Worm (Caenorhabditis elegans) whole organism, early embryonic: ENCODE measurements around the gene cbp-1.
A peak's percentile ranks its signal among the peaks of the same experiment; 100 is the strongest.

ENCODE experiments used
- B0310.2 ChIP-seq: sonication (generic microtip); optimal IDR thresholded peaks from 2 replicates; lab custom pipeline; 2016; ENCODE audit warnings: mild to moderate bottlenecking, missing genetic modification characterization, missing compliant biosample characterization
- F13C5.2 ChIP-seq: sonication (generic microtip); optimal IDR thresholded peaks from 2 replicates; lab custom pipeline; 2017; ENCODE audit warnings: mild to moderate bottlenecking, missing genetic modification characterization, inconsistent platforms, missing compliant biosample characterization
- aly-1 ChIP-seq: sonication (generic microtip); optimal IDR thresholded peaks from 2 replicates; lab custom pipeline; 2016; ENCODE audit warnings: missing genetic modification characterization, missing compliant biosample characterization
- ama-1 ChIP-seq: fragments of 150-350 bp; optimal IDR thresholded peaks from 2 replicates; lab custom pipeline; 2014
- ceh-13 ChIP-seq: fragments of 200-800 bp; sonication (Bioruptor generic); optimal IDR thresholded peaks from 2 replicates; lab custom pipeline; 2018; ENCODE audit warnings: mild to moderate bottlenecking, missing genetic modification characterization, missing compliant biosample characterization
- ceh-36 ChIP-seq: sonication (generic microtip); optimal IDR thresholded peaks from 2 replicates; lab custom pipeline; 2016; ENCODE audit warnings: missing genetic modification characterization, inconsistent platforms, missing compliant biosample characterization
- ets-7 ChIP-seq: sonication (generic microtip); optimal IDR thresholded peaks from 2 replicates; lab custom pipeline; 2016; ENCODE audit warnings: missing genotype, missing genetic modification characterization, missing compliant biosample characterization
- flt-1 ChIP-seq: fragments of 200-800 bp; sonication (Bioruptor generic); IDR thresholded peaks from 2 replicates; pipeline ENCODE4 v1.3.6; 2022; ENCODE audit warnings: missing genetic modification characterization, missing compliant biosample characterization
- hmbx-1 ChIP-seq: sonication (generic microtip); optimal IDR thresholded peaks from 2 replicates; lab custom pipeline; 2016; ENCODE audit warnings: mild to moderate bottlenecking, missing genetic modification characterization, missing compliant biosample characterization
- hmg-4 ChIP-seq: fragments of 200-800 bp; sonication (Bioruptor generic); optimal IDR thresholded peaks from 2 replicates; lab custom pipeline; 2018; ENCODE audit warnings: mild to moderate bottlenecking, missing genetic modification characterization, missing compliant biosample characterization
- hnd-1 ChIP-seq: sonication (generic microtip); optimal IDR thresholded peaks from 2 replicates; lab custom pipeline; 2016; ENCODE audit warnings: missing genetic modification characterization, missing compliant biosample characterization
- pes-1 ChIP-seq: fragments of 200-800 bp; sonication (Bioruptor generic); IDR thresholded peaks from 2 replicates; pipeline ENCODE4 v1.3.6; 2022; ENCODE audit warnings: missing genetic modification reagents, missing genetic modification characterization, missing compliant biosample characterization
- scrt-1 ChIP-seq: fragments of 200-800 bp; sonication (Bioruptor generic); IDR thresholded peaks from 2 replicates; pipeline ENCODE4 v1.3.6; 2022; ENCODE audit warnings: missing genetic modification characterization, missing compliant biosample characterization
- sea-1 ChIP-seq: fragments of 200-800 bp; sonication (Bioruptor generic); conservative IDR thresholded peaks from 2 replicates; pipeline ENCODE4 v1.3.6; 2022; ENCODE audit warnings: missing genetic modification characterization, missing compliant biosample characterization
- tbx-11 ChIP-seq: fragments of 200-800 bp; sonication (Bioruptor generic); IDR thresholded peaks from 2 replicates; pipeline ENCODE4 v1.3.6; 2022; ENCODE audit warnings: missing genetic modification characterization, missing compliant biosample characterization
- tbx-37 ChIP-seq: fragments of 200-800 bp; sonication (Bioruptor generic); conservative IDR thresholded peaks from 2 replicates; pipeline ENCODE4 v1.3.6; 2022; ENCODE audit warnings: missing genetic modification reagents, missing genetic modification characterization, missing compliant biosample characterization
- tra-4 ChIP-seq: sonication (generic microtip); optimal IDR thresholded peaks from 2 replicates; lab custom pipeline; 2017; ENCODE audit warnings: missing genetic modification characterization, missing compliant biosample characterization

The cbp-1 gene

DNA sequence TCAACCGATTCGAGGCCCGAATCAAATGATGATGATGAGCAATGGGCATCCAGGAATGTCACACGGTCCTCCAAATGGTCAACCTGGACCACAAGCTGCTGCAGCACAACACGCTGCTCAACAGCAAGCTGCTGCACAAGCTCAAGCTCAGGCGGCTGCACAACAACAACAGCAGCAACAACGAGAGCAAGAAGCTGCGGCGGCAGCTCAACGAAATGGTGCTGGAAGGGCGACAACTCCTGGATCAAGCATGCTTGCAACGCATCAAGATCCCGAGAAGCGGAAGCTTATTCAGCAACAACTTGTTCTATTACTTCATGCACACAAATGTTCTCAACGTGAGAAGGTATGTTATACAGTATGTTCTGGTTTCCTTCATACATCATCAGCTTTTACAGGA lies 1.7 kb downstream of the cbp-1 start:
- TF ChIP-seq ceh-36 (tag; lab: Kevin White, UChicago) (no peak), B0310.2 (tag; lab: Kevin White, UChicago) (no peak), tbx-11 (GFP tag; lab: Robert Waterston, UW) (no peak), hmg-4 (GFP tag; lab: Kevin White, UChicago) (no peak), hnd-1 (no peak), flt-1 (GFP tag; lab: Robert Waterston, UW) (no peak), ama-1 (no peak), scrt-1 (GFP tag; lab: Robert Waterston, UW) (no peak), ets-7 (tag; lab: Kevin White, UChicago) (no peak), sea-1 (no peak), F13C5.2 (no peak), aly-1 (tag; lab: Kevin White, UChicago) (no peak)

DNA sequence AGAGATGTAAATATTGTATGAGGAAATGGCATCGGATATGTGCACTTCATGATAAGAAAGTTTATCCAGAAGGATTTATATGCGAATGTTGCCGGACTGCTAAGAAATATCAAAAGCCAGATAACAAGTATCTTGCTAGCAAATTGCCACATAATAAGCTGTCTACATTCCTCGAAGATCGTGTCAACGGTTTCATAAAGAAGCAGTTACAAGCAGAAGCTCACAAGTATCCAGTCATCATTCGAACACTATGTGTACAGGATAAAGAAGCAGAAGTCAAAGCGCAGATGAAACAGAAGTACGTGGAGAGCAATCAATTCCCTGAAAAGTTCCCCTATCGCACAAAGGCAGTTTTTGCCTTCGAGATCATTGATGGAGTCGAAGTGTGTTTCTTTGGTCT lies 4.3 kb downstream of the cbp-1 start:
- TF ChIP-seq ama-1 (peak; percentile 68), hmg-4 (GFP tag; lab: Kevin White, UChicago) (no peak)

DNA sequence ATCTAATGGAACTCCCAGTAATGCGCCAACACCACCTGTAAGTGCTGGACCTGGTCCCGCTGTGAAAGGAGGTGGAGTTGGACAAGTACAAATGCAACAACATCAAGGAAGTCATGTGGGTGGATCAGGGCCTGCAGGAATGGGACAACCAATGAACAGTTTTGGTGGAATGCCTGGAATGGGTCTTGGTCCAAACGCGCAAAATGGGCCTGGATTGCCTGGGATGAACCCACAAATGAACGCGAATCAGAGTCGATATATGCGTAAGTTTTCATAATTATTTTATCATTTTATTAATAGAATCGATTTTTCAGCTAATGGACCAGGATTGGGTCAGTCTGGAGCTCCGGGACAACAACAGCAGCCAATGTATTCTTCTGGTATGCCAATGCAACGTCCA lies 6.1 kb downstream of the cbp-1 start:
- TF ChIP-seq scrt-1 (GFP tag; lab: Robert Waterston, UW) (no peak), ceh-13 (GFP tag; lab: Kevin White, UChicago) (no peak), hmbx-1 (no peak), tbx-11 (GFP tag; lab: Robert Waterston, UW) (no peak), tbx-37 (GFP tag; lab: Robert Waterston, UW) (no peak), hnd-1 (no peak), pes-1 (GFP tag; lab: Robert Waterston, UW) (no peak), B0310.2 (tag; lab: Kevin White, UChicago) (no peak), tra-4 (tag; lab: Kevin White, UChicago) (no peak), flt-1 (GFP tag; lab: Robert Waterston, UW) (no peak), ceh-36 (tag; lab: Kevin White, UChicago) (no peak), F13C5.2 (no peak), hmg-4 (GFP tag; lab: Kevin White, UChicago) (no peak), ama-1 (no peak), aly-1 (tag; lab: Kevin White, UChicago) (no peak), sea-1 (no peak), ets-7 (tag; lab: Kevin White, UChicago) (no peak)

DNA sequence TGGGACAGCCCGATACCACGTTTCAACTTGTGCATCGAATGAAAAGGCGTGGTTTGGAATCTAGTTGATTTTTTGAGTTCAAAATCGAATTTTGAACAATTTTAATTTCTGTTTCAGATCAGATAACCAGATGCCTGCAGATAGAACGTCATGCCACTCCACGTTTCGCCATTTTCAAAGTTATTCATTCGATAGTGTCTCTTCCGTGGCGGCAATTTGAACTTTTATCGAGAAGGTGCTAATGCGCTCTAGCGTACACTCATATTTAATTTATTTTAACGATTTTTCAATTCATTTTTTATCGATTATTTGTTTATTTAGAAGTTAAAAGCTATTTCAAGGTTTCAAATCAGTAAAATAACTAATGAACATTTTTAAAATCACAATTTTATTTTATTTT lies 9.6 kb downstream of the cbp-1 start:
- TF ChIP-seq aly-1 (tag; lab: Kevin White, UChicago) (no peak), ets-7 (tag; lab: Kevin White, UChicago) (no peak), F13C5.2 (no peak), sea-1 (no peak), ama-1 (no peak), tra-4 (tag; lab: Kevin White, UChicago) (no peak), ceh-36 (tag; lab: Kevin White, UChicago) (no peak), tbx-37 (GFP tag; lab: Robert Waterston, UW) (no peak), tbx-11 (GFP tag; lab: Robert Waterston, UW) (no peak)

DNA sequence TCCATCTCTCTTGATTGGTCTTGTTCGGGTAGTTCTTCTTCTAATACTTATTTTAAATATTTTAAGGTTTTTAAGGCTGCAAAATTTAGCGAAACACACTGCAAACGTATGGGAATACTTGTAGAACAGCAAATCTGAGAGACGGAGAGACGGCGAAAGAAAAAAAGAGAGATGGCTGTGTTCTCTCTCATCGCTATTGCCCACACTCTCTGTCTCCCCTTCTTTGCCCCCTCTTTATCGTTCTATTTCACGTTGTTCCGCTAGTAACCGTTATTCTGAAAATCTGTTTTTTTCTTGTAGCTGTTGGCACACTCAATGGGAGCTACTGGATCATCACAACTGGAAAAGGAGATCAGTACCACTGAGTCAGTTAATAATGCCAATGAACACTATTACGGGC lies 10.0 kb downstream of the cbp-1 start, which contains the start of gene usp-46:
Gene usp-46 (plus strand): TSS at position 301 of the 400 bp plus-strand sequence.
- TF ChIP-seq ceh-13 (GFP tag; lab: Kevin White, UChicago) (no peak), tbx-37 (GFP tag; lab: Robert Waterston, UW) (no peak), hnd-1 (no peak), hmg-4 (GFP tag; lab: Kevin White, UChicago) (no peak), B0310.2 (tag; lab: Kevin White, UChicago) (no peak), tbx-11 (GFP tag; lab: Robert Waterston, UW) (no peak), F13C5.2 (no peak), flt-1 (GFP tag; lab: Robert Waterston, UW) (no peak)

DNA sequence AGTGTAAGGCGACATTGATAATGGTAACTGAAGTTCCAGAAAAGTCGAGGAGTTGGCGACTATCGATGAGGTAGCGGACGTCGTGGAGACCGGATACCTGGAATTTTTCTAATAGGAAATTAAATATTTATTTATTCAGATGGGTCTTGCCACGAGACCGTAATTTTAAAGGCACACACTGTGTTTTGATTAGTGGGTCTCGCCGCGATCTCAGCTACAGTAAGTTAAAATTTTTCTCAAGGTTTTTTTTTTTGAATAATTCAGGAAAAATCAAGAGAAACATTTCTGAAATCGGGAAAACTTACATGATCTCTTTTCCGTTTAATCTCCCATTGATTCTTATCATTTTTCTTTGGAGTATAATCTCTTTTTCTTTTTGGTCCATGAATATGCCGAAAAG lies 12.8 kb downstream of the cbp-1 start:
- TF ChIP-seq flt-1 (GFP tag; lab: Robert Waterston, UW), result no peak
- TF ChIP-seq ceh-13 (GFP tag; lab: Kevin White, UChicago), result no peak
- no peak for TF ChIP-seq ets-7 (tag; lab: Kevin White, UChicago)
- no peak for TF ChIP-seq tra-4 (tag; lab: Kevin White, UChicago)
- no peak for TF ChIP-seq ama-1
- no peak for TF ChIP-seq scrt-1 (GFP tag; lab: Robert Waterston, UW)
- no peak for TF ChIP-seq sea-1
- TF ChIP-seq hmbx-1, result no peak
- no peak for TF ChIP-seq hnd-1
- TF ChIP-seq F13C5.2, result no peak
- no peak for TF ChIP-seq tbx-37 (GFP tag; lab: Robert Waterston, UW)
- no peak for TF ChIP-seq hmg-4 (GFP tag; lab: Kevin White, UChicago)
- no peak for TF ChIP-seq pes-1 (GFP tag; lab: Robert Waterston, UW)
- TF ChIP-seq ceh-36 (tag; lab: Kevin White, UChicago), result no peak
- no peak for TF ChIP-seq B0310.2 (tag; lab: Kevin White, UChicago)
- TF ChIP-seq aly-1 (tag; lab: Kevin White, UChicago), result no peak
- no peak for TF ChIP-seq tbx-11 (GFP tag; lab: Robert Waterston, UW)

DNA sequence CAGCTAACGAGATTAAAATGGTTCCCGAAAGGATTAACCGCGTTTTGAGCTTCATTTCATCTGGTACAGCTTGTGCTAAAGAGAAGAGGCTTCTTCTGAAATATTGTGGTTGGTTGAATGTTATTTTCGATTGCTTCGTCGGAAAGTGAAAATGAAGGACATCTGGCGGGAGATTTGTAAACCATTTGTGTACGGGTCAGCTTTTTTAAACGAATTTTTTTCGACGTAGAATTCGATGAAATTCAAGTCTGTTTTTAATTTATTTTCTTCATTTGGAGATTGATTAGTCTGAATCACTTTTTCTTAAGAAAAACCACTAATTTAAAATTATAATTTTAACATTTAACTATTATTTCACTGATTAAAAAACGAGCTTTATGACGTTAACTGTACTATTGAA lies 13.9 kb downstream of the cbp-1 start, which contains the start of gene sqv-3:
Gene sqv-3 (minus strand): TSS at position 101 of the 400 bp plus-strand sequence.
- no peak for TF ChIP-seq hmbx-1
- TF ChIP-seq ama-1, result no peak
- TF ChIP-seq hmg-4 (GFP tag; lab: Kevin White, UChicago), result no peak
- TF ChIP-seq pes-1 (GFP tag; lab: Robert Waterston, UW), result no peak
- no peak for TF ChIP-seq tbx-11 (GFP tag; lab: Robert Waterston, UW)
- no peak for TF ChIP-seq F13C5.2
- no peak for TF ChIP-seq flt-1 (GFP tag; lab: Robert Waterston, UW)
- TF ChIP-seq tbx-37 (GFP tag; lab: Robert Waterston, UW), result no peak
- no peak for TF ChIP-seq ceh-36 (tag; lab: Kevin White, UChicago)
- TF ChIP-seq hnd-1, result no peak
- no peak for TF ChIP-seq ceh-13 (GFP tag; lab: Kevin White, UChicago)
